Worm (Caenorhabditis elegans) whole organism, L2 larva: ENCODE results near the gene unk-1.
A peak's percentile ranks its signal among the peaks of the same experiment; 100 is the strongest.

Source experiments
- C34F6.9 ChIP-seq: fragments of 150-350 bp; optimal IDR thresholded peaks from 2 replicates; lab custom pipeline; 2014; ENCODE audit warnings: missing biosample characterization, missing genetic modification characterization
- F13H6.1 ChIP-seq: sonication (generic microtip); optimal IDR thresholded peaks from 2 replicates; lab custom pipeline; 2016; ENCODE audit warnings: missing genetic modification characterization, missing compliant biosample characterization
- R02D3.7 ChIP-seq: fragments of 150-350 bp; optimal IDR thresholded peaks from 2 replicates; lab custom pipeline; 2014; ENCODE audit warnings: missing biosample characterization, missing genetic modification characterization
- Y55F3AM.14 ChIP-seq: fragments of 200-800 bp; sonication (Bioruptor generic); optimal IDR thresholded peaks from 2 replicates; lab custom pipeline; 2018; ENCODE audit warnings: mild to moderate bottlenecking, missing genetic modification characterization, missing compliant biosample characterization
- ZK546.5 ChIP-seq: sonication (generic microtip); optimal IDR thresholded peaks from 2 replicates; lab custom pipeline; 2017; ENCODE audit warnings: missing biosample characterization, missing genetic modification characterization
- alr-1 ChIP-seq: fragments of 150-350 bp; optimal IDR thresholded peaks from 2 replicates; lab custom pipeline; 2014; ENCODE audit warnings: missing biosample characterization, missing genetic modification characterization
- aly-2 ChIP-seq: fragments of 150-350 bp; optimal IDR thresholded peaks from 2 replicates; lab custom pipeline; 2014; ENCODE audit warnings: missing biosample characterization, missing genetic modification characterization
- ama-1 ChIP-seq: fragments of 150-350 bp; optimal IDR thresholded peaks from 2 replicates; lab custom pipeline; 2018; ENCODE audit warnings: inconsistent platforms
- blmp-1 ChIP-seq: sonication (generic microtip); optimal IDR thresholded peaks from 2 replicates; lab custom pipeline; 2017; ENCODE audit warnings: missing genetic modification characterization, mild to moderate bottlenecking, missing compliant biosample characterization, antibody characterized with exemption, moderate library complexity; ENCODE audit not compliant: insufficient read depth
- ceh-16 ChIP-seq: fragments of 150-350 bp; optimal IDR thresholded peaks from 2 replicates; lab custom pipeline; 2014; ENCODE audit warnings: missing biosample characterization, missing genetic modification characterization
- ceh-82 ChIP-seq: fragments of 150-350 bp; optimal IDR thresholded peaks from 2 replicates; lab custom pipeline; 2014; ENCODE audit warnings: missing biosample characterization, missing genetic modification characterization
- crh-2 ChIP-seq: sonication (generic microtip); optimal IDR thresholded peaks from 2 replicates; lab custom pipeline; 2017; ENCODE audit warnings: missing biosample characterization, missing genetic modification characterization
- egl-27 ChIP-seq: sonication (generic microtip); optimal IDR thresholded peaks from 3 replicates; lab custom pipeline; 2017; ENCODE audit warnings: missing biosample characterization, missing genetic modification reagents, missing genetic modification characterization
- elt-1 ChIP-seq: fragments of 150-350 bp; optimal IDR thresholded peaks from 2 replicates; lab custom pipeline; 2014; ENCODE audit warnings: missing biosample characterization, missing genetic modification characterization
- elt-3 ChIP-seq: sonication (generic microtip); optimal IDR thresholded peaks from 2 replicates; lab custom pipeline; 2017; ENCODE audit warnings: missing biosample characterization, missing genetic modification characterization
- fos-1 ChIP-seq: fragments of 150-350 bp; optimal IDR thresholded peaks from 2 replicates; lab custom pipeline; 2014; ENCODE audit warnings: missing biosample characterization, missing genetic modification characterization
- gmeb-1 ChIP-seq: fragments of 150-350 bp; optimal IDR thresholded peaks from 2 replicates; lab custom pipeline; 2014; ENCODE audit warnings: missing biosample characterization, missing genetic modification characterization
- lin-11 ChIP-seq: fragments of 150-350 bp; sonication (generic microtip); optimal IDR thresholded peaks from 2 replicates; lab custom pipeline; 2014; ENCODE audit warnings: missing biosample characterization, missing genetic modification characterization, inconsistent platforms, mixed read lengths
- lin-13 ChIP-seq: fragments of 150-350 bp; optimal IDR thresholded peaks from 2 replicates; lab custom pipeline; 2014; ENCODE audit warnings: missing biosample characterization, missing genetic modification reagents, missing genetic modification characterization
- lin-39 ChIP-seq: fragments of 150-350 bp; optimal IDR thresholded peaks from 2 replicates; lab custom pipeline; 2014; ENCODE audit warnings: missing biosample characterization, missing genetic modification reagents, missing genetic modification characterization
- lsy-2 ChIP-seq, 2 experiments: fragments of 150-350 bp in 1 of 2; sonication (generic microtip) in 1 of 2; optimal IDR thresholded peaks; 2 replicates each; lab custom pipeline; 2014 to 2017; ENCODE audit warnings: missing biosample characterization in 2 of 2, missing genetic modification characterization in 2 of 2
- mab-5 ChIP-seq: fragments of 150-350 bp; optimal IDR thresholded peaks from 2 replicates; lab custom pipeline; 2014; ENCODE audit warnings: missing biosample characterization, missing genetic modification characterization
- mbf-1 ChIP-seq: sonication (generic microtip); optimal IDR thresholded peaks from 2 replicates; lab custom pipeline; 2017; ENCODE audit warnings: missing biosample characterization, missing genetic modification characterization
- mdl-1 ChIP-seq, 2 experiments: fragments of 150-350 bp in 1 of 2; sonication (generic microtip) in 1 of 2; optimal IDR thresholded peaks; 2 replicates each; lab custom pipeline; 2017; ENCODE audit warnings: missing biosample characterization in 2 of 2, missing genetic modification characterization in 2 of 2
- nhr-11 ChIP-seq: fragments of 150-350 bp; optimal IDR thresholded peaks from 2 replicates; lab custom pipeline; 2014; ENCODE audit warnings: missing biosample characterization, missing genetic modification characterization
- nhr-12 ChIP-seq: fragments of 150-350 bp; optimal IDR thresholded peaks from 2 replicates; lab custom pipeline; 2014; ENCODE audit warnings: missing biosample characterization, missing genetic modification characterization
- nhr-129 ChIP-seq: fragments of 150-350 bp; optimal IDR thresholded peaks from 2 replicates; lab custom pipeline; 2014; ENCODE audit warnings: missing biosample characterization, missing genetic modification characterization
- nhr-21 ChIP-seq: fragments of 150-350 bp; optimal IDR thresholded peaks from 2 replicates; lab custom pipeline; 2014; ENCODE audit warnings: missing biosample characterization, missing genetic modification characterization
- nhr-23 ChIP-seq: fragments of 150-350 bp; optimal IDR thresholded peaks from 2 replicates; lab custom pipeline; 2014; ENCODE audit warnings: missing biosample characterization, missing genetic modification reagents, missing genetic modification characterization
- nhr-237 ChIP-seq: fragments of 150-350 bp; optimal IDR thresholded peaks from 2 replicates; lab custom pipeline; 2014; ENCODE audit warnings: missing biosample characterization, missing genetic modification characterization
- nhr-25 ChIP-seq: fragments of 150-350 bp; sonication (generic microtip); optimal IDR thresholded peaks from 3 replicates; lab custom pipeline; 2014; ENCODE audit warnings: missing biosample characterization, missing genetic modification characterization
- nhr-6 ChIP-seq: fragments of 150-350 bp; optimal IDR thresholded peaks from 2 replicates; lab custom pipeline; 2014; ENCODE audit warnings: missing biosample characterization, missing genetic modification characterization
- nhr-77 ChIP-seq: fragments of 150-350 bp; optimal IDR thresholded peaks from 2 replicates; lab custom pipeline; 2014; ENCODE audit warnings: missing biosample characterization, missing genetic modification characterization
- sem-4 ChIP-seq: fragments of 150-350 bp; optimal IDR thresholded peaks from 2 replicates; lab custom pipeline; 2014; ENCODE audit warnings: missing biosample characterization, missing genetic modification reagents, missing genetic modification characterization
- skn-1 ChIP-seq: sonication (generic microtip); optimal IDR thresholded peaks from 2 replicates; lab custom pipeline; 2017; ENCODE audit warnings: missing biosample characterization, missing genetic modification characterization
- sma-3 ChIP-seq: sonication (generic microtip); optimal IDR thresholded peaks from 2 replicates; lab custom pipeline; 2016; ENCODE audit warnings: missing genetic modification reagents, missing genetic modification characterization, missing compliant biosample characterization
- sma-9 ChIP-seq, 2 experiments: fragments of 150-350 bp in 1 of 2; sonication (generic microtip) in 1 of 2; optimal IDR thresholded peaks; 2 replicates each; lab custom pipeline; 2014 to 2016; ENCODE audit warnings: missing genetic modification characterization in 2 of 2, mild to moderate bottlenecking in 1 of 2, missing biosample characterization in 1 of 2, missing compliant biosample characterization in 1 of 2, missing genetic modification reagents in 1 of 2, moderate library complexity in 1 of 2
- snpc-4 ChIP-seq: fragments of 150-350 bp; optimal IDR thresholded peaks from 2 replicates; lab custom pipeline; 2014; ENCODE audit warnings: missing biosample characterization, missing genetic modification characterization
- unc-39 ChIP-seq: fragments of 150-350 bp; optimal IDR thresholded peaks from 2 replicates; lab custom pipeline; 2014; ENCODE audit warnings: missing biosample characterization, missing genetic modification characterization
- unc-55 ChIP-seq: fragments of 150-350 bp; sonication (generic microtip); optimal IDR thresholded peaks from 3 replicates; lab custom pipeline; 2014; ENCODE audit warnings: missing biosample characterization, missing genetic modification reagents, missing genetic modification characterization
- unc-62 ChIP-seq: fragments of 150-350 bp; optimal IDR thresholded peaks from 2 replicates; lab custom pipeline; 2014; ENCODE audit warnings: missing biosample characterization, missing genetic modification reagents, missing genetic modification characterization
- zag-1 ChIP-seq: fragments of 150-350 bp; optimal IDR thresholded peaks from 2 replicates; lab custom pipeline; 2014; ENCODE audit warnings: missing biosample characterization, missing genetic modification characterization
- ztf-1 ChIP-seq: fragments of 200-800 bp; sonication (Bioruptor generic); conservative IDR thresholded peaks from 2 replicates; pipeline ENCODE4 v1.3.6; 2022; ENCODE audit warnings: missing genetic modification characterization, missing compliant biosample characterization
- ztf-11 ChIP-seq: sonication (generic microtip); optimal IDR thresholded peaks from 2 replicates; lab custom pipeline; 2017; ENCODE audit warnings: missing biosample characterization, missing genetic modification characterization
- ztf-4 ChIP-seq: fragments of 150-350 bp; optimal IDR thresholded peaks from 2 replicates; lab custom pipeline; 2014; ENCODE audit warnings: missing biosample characterization, missing genetic modification characterization

The unk-1 gene

DNA sequence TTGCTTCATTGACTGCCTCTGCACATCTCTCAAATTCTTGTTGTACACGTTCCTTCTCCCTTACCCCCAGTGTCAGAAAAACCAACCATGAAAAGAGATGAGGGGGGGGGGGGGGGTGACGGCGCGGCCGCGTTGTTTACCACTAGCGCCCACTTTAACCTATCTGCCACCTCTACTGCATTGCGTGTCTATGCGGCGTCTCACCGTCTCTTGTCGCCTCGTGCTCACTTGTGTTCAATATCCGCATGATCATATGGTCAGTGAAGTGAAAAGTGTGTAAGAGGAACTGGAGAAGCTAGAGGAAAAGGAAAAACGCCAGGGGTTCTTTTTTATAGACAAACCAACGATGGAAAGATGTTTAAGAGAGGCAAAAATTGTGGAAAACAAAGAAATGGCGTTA, 4.9 kb downstream of the unk-1 start (continued):
- TF ChIP-seq mdl-1 (tag; optimal IDR thresholded peaks at IDR 0.05; lab: Kevin White, UChicago), result peak; percentile 86 to 94
- TF ChIP-seq alr-1 (tag; lab: Kevin White, UChicago), result no peak
- peak; percentile 68 for TF ChIP-seq lin-11 (tag; lab: Kevin White, UChicago)
- TF ChIP-seq crh-2 (tag; lab: Kevin White, UChicago), result peak; percentile 96
- peak; percentile 97 for TF ChIP-seq sma-9 (GFP tag; optimal IDR thresholded peaks at IDR 0.05; lab: Kevin White, UChicago)
- TF ChIP-seq sma-9 (tag; optimal IDR thresholded peaks at IDR 0.05; lab: Kevin White, UChicago), result no peak
- TF ChIP-seq, all 48 proteins: peak for 26

ce11 chrX:8021609-8022008, 6.8 kb downstream of the unk-1 start:
- TF ChIP-seq lin-13 (GFP tag; lab: Kevin White, UChicago) (peak; percentile 73), crh-2 (tag; lab: Kevin White, UChicago) (peak; percentile 87), C34F6.9 (tag; lab: Kevin White, UChicago) (peak; percentile 89), sma-3 (GFP tag; lab: Kevin White, UChicago) (peak; percentile 36), skn-1 (tag; lab: Kevin White, UChicago) (no peak), ama-1 (lab: Kevin White, UChicago) (peak; percentile 2), mbf-1 (no peak), ceh-16 (tag; lab: Kevin White, UChicago) (no peak), unc-55 (peak; percentile 31), lin-11 (tag; lab: Kevin White, UChicago) (peak; percentile 83), blmp-1 (tag; lab: Kevin White, UChicago) (no peak), snpc-4 (tag; lab: Kevin White, UChicago) (no peak), nhr-23 (no peak), nhr-12 (no peak), nhr-11 (tag; lab: Kevin White, UChicago) (no peak), unc-39 (tag; lab: Kevin White, UChicago) (no peak), gmeb-1 (tag; lab: Kevin White, UChicago) (no peak), unc-62 (peak; percentile 29), zag-1 (peak; percentile 3), ztf-11 (tag; lab: Kevin White, UChicago) (no peak), nhr-77 (tag; lab: Kevin White, UChicago) (no peak), elt-3 (no peak), nhr-237 (tag; lab: Kevin White, UChicago) (no peak), nhr-6 (tag; lab: Kevin White, UChicago) (peak; percentile 88), nhr-21 (tag; lab: Kevin White, UChicago) (peak; percentile 72), mdl-1 (tag; optimal IDR thresholded peaks at IDR 0.05; lab: Kevin White, UChicago) (peak; percentile 10 to 83), lsy-2 (tag; optimal IDR thresholded peaks at IDR 0.05; lab: Kevin White, UChicago) (peak; percentile 34 to 89), alr-1 (tag; lab: Kevin White, UChicago) (no peak), ZK546.5 (tag; lab: Kevin White, UChicago) (no peak), sma-9 (GFP tag; optimal IDR thresholded peaks at IDR 0.05; lab: Kevin White, UChicago) (peak; percentile 81), sma-9 (tag; optimal IDR thresholded peaks at IDR 0.05; lab: Kevin White, UChicago) (no peak), Y55F3AM.14 (peak; percentile 98), R02D3.7 (tag; lab: Kevin White, UChicago) (no peak), nhr-129 (tag; lab: Kevin White, UChicago) (peak; percentile 93), sem-4 (peak; percentile 69), lin-39 (tag; lab: Kevin White, UChicago) (no peak), ztf-4 (tag; lab: Kevin White, UChicago) (peak; percentile 86), ceh-82 (tag; lab: Kevin White, UChicago) (peak; percentile 37), ztf-1 (GFP tag; lab: Robert Waterston, UW) (no peak), aly-2 (tag; lab: Kevin White, UChicago) (no peak), nhr-25 (no peak), fos-1 (tag; lab: Kevin White, UChicago) (no peak), egl-27 (tag; lab: Kevin White, UChicago) (peak; percentile 46), F13H6.1 (peak; percentile 90), mab-5 (tag; lab: Kevin White, UChicago) (peak; percentile 77), elt-1 (no peak)
